Fruit fly (Drosophila melanogaster) Kc167 (cell line): ENCODE data around the gene CG11737.

ENCODE experiments used
- insv ChIP-seq: fragments of >200 bp; optimal IDR thresholded peaks from 3 replicates; lab custom pipeline; 2018; ENCODE audit warnings: missing external identifiers
- ttk ChIP-seq: sonication (Bioruptor generic); optimal IDR thresholded peaks from 2 replicates; lab custom pipeline; 2017; ENCODE audit warnings: missing external identifiers

DNA sequence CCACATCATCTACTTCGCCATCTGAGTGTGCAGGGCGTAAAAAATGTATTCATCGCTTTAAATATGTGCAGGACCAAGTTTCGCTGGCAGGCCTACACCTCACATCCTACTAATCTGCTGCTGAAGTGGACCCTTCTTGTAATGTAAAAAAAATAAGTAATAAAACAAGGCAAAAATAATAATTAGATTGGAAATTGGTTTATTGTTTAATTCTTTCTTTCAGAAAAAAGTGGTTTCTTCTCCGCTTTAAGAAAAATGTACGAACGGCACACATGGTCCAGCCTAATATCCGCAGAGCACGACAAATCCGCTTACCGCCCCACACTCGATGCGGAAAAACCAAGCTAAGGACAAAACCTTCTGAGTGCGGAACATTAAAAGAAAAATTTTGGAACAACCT, 28.2 kb downstream of the CG11737 start:
- TF ChIP-seq ttk (lab: Kevin White, UChicago) (no peak), insv (lab: Kevin White, UChicago) (no peak)
